Fruit fly (Drosophila melanogaster) Kc167 (cell line): ENCODE data around the gene CG15564.

Source experiments
- Myc ChIP-seq: fragments of >200 bp; optimal IDR thresholded peaks from 2 replicates; lab custom pipeline; 2017; ENCODE audit warnings: missing external identifiers
- Sin3A ChIP-seq: fragments of >200 bp; optimal IDR thresholded peaks from 2 replicates; lab custom pipeline; 2018; ENCODE audit warnings: missing external identifiers
- h ChIP-seq: fragments of >200 bp; optimal IDR thresholded peaks from 3 replicates; lab custom pipeline; 2018; ENCODE audit warnings: missing external identifiers
- insv ChIP-seq: fragments of >200 bp; optimal IDR thresholded peaks from 3 replicates; lab custom pipeline; 2018; ENCODE audit warnings: missing external identifiers
- psq ChIP-seq: fragments of >200 bp; optimal IDR thresholded peaks from 2 replicates; lab custom pipeline; 2017; ENCODE audit warnings: missing external identifiers
- ttk ChIP-seq: sonication (Bioruptor generic); optimal IDR thresholded peaks from 2 replicates; lab custom pipeline; 2017; ENCODE audit warnings: missing external identifiers

CG15564 gene

dm6 chr3R:31222125-31222889 lies 12.9 kb downstream of the CG15564 start:
- TF ChIP-seq Myc (lab: Kevin White, UChicago) (no peak), Sin3A (lab: Kevin White, UChicago) (no peak), h (lab: Kevin White, UChicago) (no peak), ttk (lab: Kevin White, UChicago) (no peak), insv (no peak), psq (lab: Kevin White, UChicago) (no peak)

dm6 chr3R:31221337-31222047 lies 13.7 kb downstream of the CG15564 start:
- TF ChIP-seq Sin3A (lab: Kevin White, UChicago) (no peak), h (lab: Kevin White, UChicago) (no peak), ttk (lab: Kevin White, UChicago) (no peak), Myc (lab: Kevin White, UChicago) (no peak), psq (lab: Kevin White, UChicago) (no peak), insv (no peak)

- no peak for TF ChIP-seq h (lab: Kevin White, UChicago)
- no peak for TF ChIP-seq psq (lab: Kevin White, UChicago)
- no peak for TF ChIP-seq Myc (lab: Kevin White, UChicago)
- no peak for TF ChIP-seq ttk (lab: Kevin White, UChicago)
- no peak for TF ChIP-seq insv
- TF ChIP-seq Sin3A (lab: Kevin White, UChicago) = no peak
These were observed 14.5 kb downstream of the CG15564 start, which contains the start of gene CG12054 for dm6 chr3R:31220456-31221336. Gene CG12054, plus strand, starts transcription at chr3R:31220702.

- no peak for TF ChIP-seq Myc (lab: Kevin White, UChicago)
- TF ChIP-seq ttk (lab: Kevin White, UChicago) = no peak
- no peak for TF ChIP-seq h (lab: Kevin White, UChicago)
- TF ChIP-seq insv = no peak
- TF ChIP-seq Sin3A (lab: Kevin White, UChicago) = no peak
These were observed 15.9 kb downstream of the CG15564 start, which contains the start of gene ATPsynC for dm6 chr3R:31218997-31219992. Gene ATPsynC, minus strand, starts transcription at chr3R:31219630.

dm6 chr3R:31218214-31218876 lies 16.8 kb downstream of the CG15564 start:
- TF ChIP-seq Sin3A (lab: Kevin White, UChicago) = no peak
- no peak for TF ChIP-seq h (lab: Kevin White, UChicago)
- no peak for TF ChIP-seq Myc (lab: Kevin White, UChicago)
- no peak for TF ChIP-seq insv
- no peak for TF ChIP-seq psq (lab: Kevin White, UChicago)
- TF ChIP-seq ttk (lab: Kevin White, UChicago) = no peak

- no peak for TF ChIP-seq h (lab: Kevin White, UChicago)
- no peak for TF ChIP-seq insv
- TF ChIP-seq Myc (lab: Kevin White, UChicago) = no peak
- no peak for TF ChIP-seq psq (lab: Kevin White, UChicago)
- no peak for TF ChIP-seq ttk (lab: Kevin White, UChicago)
- TF ChIP-seq Sin3A (lab: Kevin White, UChicago) = no peak
These were observed 19.3 kb downstream of the CG15564 start, which contains the start of gene CG15561 for dm6 chr3R:31215830-31216229. Gene CG15561, minus strand, starts transcription at chr3R:31215942.

dm6 chr3R:31213227-31213626 lies 21.9 kb downstream of the CG15564 start, which contains the start of the genes Zwilch and CG1542:
Gene Zwilch, minus strand, starts transcription at chr3R:31213376.
Gene CG1542, plus strand, starts transcription at chr3R:31213458.
- TF ChIP-seq ttk (lab: Kevin White, UChicago) = no peak
- TF ChIP-seq psq (lab: Kevin White, UChicago) = no peak
- TF ChIP-seq h (lab: Kevin White, UChicago) = no peak
- no peak for TF ChIP-seq Sin3A (lab: Kevin White, UChicago)
- TF ChIP-seq insv = no peak
- no peak for TF ChIP-seq Myc (lab: Kevin White, UChicago)

dm6 chr3R:31210630-31211029 lies 24.5 kb downstream of the CG15564 start, which contains the start of gene chp:
Gene chp, minus strand, starts transcription at chr3R:31210730.
- TF ChIP-seq Sin3A (lab: Kevin White, UChicago) (no peak), insv (no peak), h (lab: Kevin White, UChicago) (no peak), Myc (lab: Kevin White, UChicago) (no peak), ttk (lab: Kevin White, UChicago) (no peak), psq (lab: Kevin White, UChicago) (no peak)
